Worm (Caenorhabditis elegans) whole organism, late embryonic: ENCODE data around the gene lbp-2.

Experiments used
- C38D4.7 ChIP-seq: fragments of 200-800 bp; sonication (Bioruptor generic); optimal IDR thresholded peaks from 2 replicates; lab custom pipeline; 2018; ENCODE audit warnings: mild to moderate bottlenecking, missing genetic modification characterization, moderate library complexity, missing compliant biosample characterization
- F13H6.1 ChIP-seq: sonication (generic microtip); optimal IDR thresholded peaks from 2 replicates; lab custom pipeline; 2016; ENCODE audit warnings: missing genetic modification characterization, missing compliant biosample characterization
- T23F11.4 ChIP-seq: fragments of 200-800 bp; sonication (Bioruptor generic); optimal IDR thresholded peaks from 2 replicates; lab custom pipeline; 2018; ENCODE audit warnings: mild to moderate bottlenecking, missing genetic modification characterization, missing compliant biosample characterization
- ama-1 ChIP-seq: fragments of 150-350 bp; optimal IDR thresholded peaks from 2 replicates; lab custom pipeline; 2014
- ceh-18 ChIP-seq: sonication (generic microtip); optimal IDR thresholded peaks from 2 replicates; lab custom pipeline; 2016; ENCODE audit warnings: missing genetic modification characterization, missing compliant biosample characterization
- ceh-19 ChIP-seq: fragments of 200-800 bp; sonication (Bioruptor generic); optimal IDR thresholded peaks from 2 replicates; lab custom pipeline; 2018; ENCODE audit warnings: mild to moderate bottlenecking, missing genetic modification characterization, missing compliant biosample characterization
- ceh-2 ChIP-seq: sonication (generic microtip); optimal IDR thresholded peaks from 2 replicates; lab custom pipeline; 2016; ENCODE audit warnings: missing genotype, missing genetic modification characterization, missing compliant biosample characterization
- ceh-31 ChIP-seq: sonication (generic microtip); optimal IDR thresholded peaks from 2 replicates; lab custom pipeline; 2016; ENCODE audit warnings: missing genetic modification characterization, missing compliant biosample characterization
- che-1 ChIP-seq: sonication (generic microtip); optimal IDR thresholded peaks from 2 replicates; lab custom pipeline; 2016; ENCODE audit warnings: mild to moderate bottlenecking, missing genetic modification characterization, missing compliant biosample characterization
- dmd-4 ChIP-seq: sonication (generic microtip); optimal IDR thresholded peaks from 2 replicates; lab custom pipeline; 2016; ENCODE audit warnings: borderline replicate concordance, missing genetic modification characterization, missing compliant biosample characterization
- dve-1 ChIP-seq: sonication (generic microtip); optimal IDR thresholded peaks from 2 replicates; lab custom pipeline; 2017; ENCODE audit warnings: antibody characterized with exemption, mild to moderate bottlenecking, missing genetic modification characterization, missing compliant biosample characterization
- elt-2 ChIP-seq: sonication (generic microtip); optimal IDR thresholded peaks from 2 replicates; lab custom pipeline; 2016; ENCODE audit warnings: missing genetic modification reagents, missing genetic modification characterization, missing compliant biosample characterization
- fax-1 ChIP-seq: sonication (generic microtip); optimal IDR thresholded peaks from 2 replicates; lab custom pipeline; 2016; ENCODE audit warnings: missing genotype, missing genetic modification characterization, missing compliant biosample characterization
- fkh-10 ChIP-seq: fragments of 150-350 bp; optimal IDR thresholded peaks from 2 replicates; lab custom pipeline; 2014; ENCODE audit warnings: missing biosample characterization, missing genetic modification reagents, missing genetic modification characterization
- fkh-6 ChIP-seq: sonication (generic microtip); optimal IDR thresholded peaks from 2 replicates; lab custom pipeline; 2016; ENCODE audit warnings: missing genetic modification characterization, missing compliant biosample characterization
- gmeb-2 ChIP-seq: sonication (generic microtip); optimal IDR thresholded peaks from 2 replicates; lab custom pipeline; 2016; ENCODE audit warnings: missing genetic modification characterization, inconsistent platforms, missing compliant biosample characterization
- hlh-13 ChIP-seq: fragments of 200-800 bp; sonication (Bioruptor generic); optimal IDR thresholded peaks from 2 replicates; lab custom pipeline; 2018; ENCODE audit warnings: mild to moderate bottlenecking, missing genetic modification characterization, missing compliant biosample characterization
- hlh-30 ChIP-seq: sonication (generic microtip); optimal IDR thresholded peaks from 2 replicates; lab custom pipeline; 2017; ENCODE audit warnings: antibody characterized with exemption, missing genetic modification characterization, missing compliant biosample characterization; ENCODE audit not compliant: insufficient read depth
- hlh-6 ChIP-seq: sonication (generic microtip); optimal IDR thresholded peaks from 2 replicates; lab custom pipeline; 2016; ENCODE audit warnings: missing genotype, missing genetic modification characterization, missing compliant biosample characterization
- lim-6 ChIP-seq: sonication (generic microtip); optimal IDR thresholded peaks from 2 replicates; lab custom pipeline; 2016; ENCODE audit warnings: missing genetic modification characterization, missing compliant biosample characterization
- madf-2 ChIP-seq: sonication (generic microtip); optimal IDR thresholded peaks from 2 replicates; lab custom pipeline; 2017; ENCODE audit warnings: missing genetic modification characterization, missing compliant biosample characterization
- odd-2 ChIP-seq: sonication (generic microtip); optimal IDR thresholded peaks from 2 replicates; lab custom pipeline; 2017; ENCODE audit warnings: antibody characterized with exemption, mild to moderate bottlenecking, missing genetic modification characterization, missing compliant biosample characterization
- pat-9 ChIP-seq: fragments of 200-800 bp; sonication (Bioruptor generic); optimal IDR thresholded peaks from 2 replicates; lab custom pipeline; 2018; ENCODE audit warnings: mild to moderate bottlenecking, missing genetic modification characterization, moderate library complexity, missing compliant biosample characterization
- pax-1 ChIP-seq: fragments of 150-350 bp; optimal IDR thresholded peaks from 2 replicates; lab custom pipeline; 2014; ENCODE audit warnings: missing biosample characterization, missing genetic modification characterization
- pha-4 ChIP-seq: fragments of 150-350 bp; optimal IDR thresholded peaks from 2 replicates; lab custom pipeline; 2018; ENCODE audit warnings: missing biosample characterization, missing genetic modification reagents, missing genetic modification characterization
- pqm-1 ChIP-seq: sonication (generic microtip); optimal IDR thresholded peaks from 2 replicates; lab custom pipeline; 2016; ENCODE audit warnings: missing genetic modification characterization, missing compliant biosample characterization
- pros-1 ChIP-seq: fragments of 150-350 bp; optimal IDR thresholded peaks from 2 replicates; lab custom pipeline; 2014; ENCODE audit warnings: missing biosample characterization, missing genetic modification reagents, missing genetic modification characterization
- ref-2 ChIP-seq: sonication (generic microtip); optimal IDR thresholded peaks from 2 replicates; lab custom pipeline; 2016; ENCODE audit warnings: missing genetic modification characterization, missing compliant biosample characterization
- rnt-1 ChIP-seq: sonication (generic microtip); optimal IDR thresholded peaks from 2 replicates; lab custom pipeline; 2016; ENCODE audit warnings: missing genetic modification characterization, missing compliant biosample characterization
- sdc-2 ChIP-seq: sonication (generic microtip); optimal IDR thresholded peaks from 2 replicates; lab custom pipeline; 2016; ENCODE audit warnings: missing genotype, missing genetic modification characterization, missing compliant biosample characterization
- sox-4 ChIP-seq: sonication (generic microtip); optimal IDR thresholded peaks from 2 replicates; lab custom pipeline; 2017; ENCODE audit warnings: mild to moderate bottlenecking, missing genetic modification characterization, inconsistent platforms, missing compliant biosample characterization
- tbx-2 ChIP-seq: sonication (generic microtip); optimal IDR thresholded peaks from 2 replicates; lab custom pipeline; 2016; ENCODE audit warnings: missing genetic modification characterization, missing compliant biosample characterization
- tbx-7 ChIP-seq: sonication (generic microtip); optimal IDR thresholded peaks from 2 replicates; lab custom pipeline; 2016; ENCODE audit warnings: missing genotype, missing genetic modification characterization, missing compliant biosample characterization
- unc-3 ChIP-seq, 2 experiments: fragments of 200-800 bp in 1 of 2; sonication (Bioruptor generic) in 1 of 2; sonication (generic microtip) in 1 of 2; conservative IDR thresholded peaks in 1 of 2; optimal IDR thresholded peaks in 1 of 2; 2 replicates each; pipeline versions ENCODE4 v1.3.6 to Lab custom; 2016 to 2022; ENCODE audit warnings: missing compliant biosample characterization in 2 of 2, missing genetic modification characterization in 2 of 2, missing genetic modification reagents in 1 of 2
- unc-55 ChIP-seq: sonication (generic microtip); optimal IDR thresholded peaks from 2 replicates; lab custom pipeline; 2017; ENCODE audit warnings: missing biosample characterization, missing genetic modification reagents, missing genetic modification characterization
- zip-5 ChIP-seq: sonication (generic microtip); optimal IDR thresholded peaks from 2 replicates; lab custom pipeline; 2016; ENCODE audit warnings: missing genetic modification characterization, missing compliant biosample characterization
- ztf-16 ChIP-seq: sonication (generic microtip); optimal IDR thresholded peaks from 2 replicates; lab custom pipeline; 2017; ENCODE audit warnings: missing genetic modification characterization, missing compliant biosample characterization

Gene lbp-2

DNA sequence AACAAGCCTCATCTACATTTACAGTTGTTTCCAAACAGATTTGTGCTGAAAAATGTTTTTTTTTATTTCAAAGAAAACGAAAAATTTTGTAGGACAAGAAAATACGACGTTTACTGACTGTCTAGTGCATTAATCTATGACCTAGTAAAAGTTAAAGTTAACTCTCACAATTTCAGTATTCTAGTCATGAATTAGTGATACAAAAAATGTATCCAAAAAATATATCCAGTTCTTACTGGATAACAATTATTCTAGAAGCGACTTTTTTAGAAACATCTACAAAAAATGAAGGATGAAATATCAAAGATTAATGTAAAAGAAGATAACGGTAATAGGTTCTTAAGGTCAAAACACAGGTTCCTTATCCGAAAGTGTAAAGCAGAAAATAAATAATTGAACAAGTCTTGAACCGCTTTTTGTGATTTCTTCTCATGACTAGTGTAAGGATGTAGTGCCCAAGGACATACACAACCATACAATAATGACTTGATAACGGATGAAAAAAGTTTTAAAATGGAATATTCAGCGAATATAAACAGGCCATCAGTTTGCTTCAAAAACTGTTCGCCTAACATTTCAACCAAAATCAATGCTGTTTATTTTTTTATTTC lies 9.8 kb upstream of the lbp-2 start, which contains the start of gene pqn-37:
Gene pqn-37 (minus strand): TSS at position 51 of the 611 bp plus-strand sequence.
- TF ChIP-seq sdc-2 (tag; lab: Kevin White, UChicago), result no peak
- TF ChIP-seq gmeb-2 (tag; lab: Kevin White, UChicago), result no peak
- no peak for TF ChIP-seq hlh-6 (tag; lab: Kevin White, UChicago)
- TF ChIP-seq dmd-4 (tag; lab: Kevin White, UChicago), result no peak
- TF ChIP-seq dve-1 (tag; lab: Kevin White, UChicago), result no peak
- no peak for TF ChIP-seq ztf-16
- no peak for TF ChIP-seq fkh-10
- TF ChIP-seq pat-9 (tag; lab: Kevin White, UChicago), result no peak
- TF ChIP-seq ceh-31 (tag; lab: Kevin White, UChicago), result no peak
- no peak for TF ChIP-seq F13H6.1
- no peak for TF ChIP-seq rnt-1
- TF ChIP-seq, all 69 proteins: peak for 0

DNA sequence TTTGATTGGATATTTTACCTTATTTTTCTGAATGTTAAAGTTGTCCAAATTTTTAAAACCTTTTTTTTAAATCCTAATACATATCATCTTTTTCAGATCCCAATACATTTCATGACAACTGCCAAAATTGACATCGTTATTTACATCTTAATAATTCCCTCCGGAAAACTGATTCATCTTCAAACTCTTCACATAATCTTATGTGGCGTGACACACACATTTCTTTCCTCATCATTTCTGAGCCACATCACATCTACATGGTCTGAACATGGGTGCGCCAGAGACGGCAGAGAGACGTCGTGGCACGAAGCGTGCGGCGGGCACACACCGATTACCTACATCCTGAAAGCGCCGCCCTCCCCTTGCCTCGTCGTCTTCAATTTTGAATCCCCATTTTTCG lies 7.9 kb upstream of the lbp-2 start, which contains the start of gene tba-9:
Gene tba-9 (plus strand): TSS at position 301 of the 400 bp plus-strand sequence.
- no peak for TF ChIP-seq ref-2 (tag; lab: Kevin White, UChicago)
- no peak for TF ChIP-seq elt-2
- no peak for TF ChIP-seq ceh-31 (tag; lab: Kevin White, UChicago)
- TF ChIP-seq C38D4.7 (GFP tag; lab: Kevin White, UChicago), result no peak
- no peak for TF ChIP-seq ceh-19 (GFP tag; lab: Kevin White, UChicago)
- TF ChIP-seq madf-2, result no peak
- no peak for TF ChIP-seq unc-3 (GFP tag; conservative IDR thresholded peaks at IDR 0.05; lab: Robert Waterston, UW)
- TF ChIP-seq unc-3 (tag; optimal IDR thresholded peaks at IDR 0.05; lab: Kevin White, UChicago), result no peak
- no peak for TF ChIP-seq zip-5
- no peak for TF ChIP-seq pax-1 (tag; lab: Kevin White, UChicago)
- no peak for TF ChIP-seq fax-1
- TF ChIP-seq T23F11.4 (GFP tag; lab: Kevin White, UChicago), result no peak
- TF ChIP-seq hlh-6 (tag; lab: Kevin White, UChicago), result no peak
- TF ChIP-seq pha-4 (tag; lab: Kevin White, UChicago), result no peak
- no peak for TF ChIP-seq che-1 (tag; lab: Kevin White, UChicago)
- no peak for TF ChIP-seq lim-6 (tag; lab: Kevin White, UChicago)
- TF ChIP-seq rnt-1, result no peak
- no peak for TF ChIP-seq ama-1 (lab: Kevin White, UChicago)
- no peak for TF ChIP-seq tbx-2
- TF ChIP-seq dmd-4 (tag; lab: Kevin White, UChicago), result no peak
- TF ChIP-seq, all 69 proteins: peak for 0

ce11 chrX:3256784-3257493 lies 3.5 kb upstream of the lbp-2 start, which contains the start of gene lbp-3:
Gene lbp-3, plus strand, starts transcription at chrX:3257372.
- TF ChIP-seq fax-1 (no peak), pqm-1 (tag; lab: Kevin White, UChicago) (peak; percentile 39), odd-2 (tag; lab: Kevin White, UChicago) (no peak), hlh-13 (GFP tag; lab: Kevin White, UChicago) (no peak), ceh-18 (tag; lab: Kevin White, UChicago) (no peak), C38D4.7 (GFP tag; lab: Kevin White, UChicago) (no peak), hlh-6 (tag; lab: Kevin White, UChicago) (no peak), pros-1 (tag; lab: Kevin White, UChicago) (no peak), T23F11.4 (GFP tag; lab: Kevin White, UChicago) (no peak), elt-2 (peak; percentile 97), pha-4 (tag; lab: Kevin White, UChicago) (no peak), sox-4 (tag; lab: Kevin White, UChicago) (no peak), fkh-6 (tag; lab: Kevin White, UChicago) (no peak), hlh-30 (tag; lab: Kevin White, UChicago) (no peak), unc-55 (GFP tag; lab: Kevin White, UChicago) (peak; percentile 53), tbx-7 (tag; lab: Kevin White, UChicago) (no peak), ceh-2 (tag; lab: Kevin White, UChicago) (no peak), ama-1 (lab: Kevin White, UChicago) (no peak)
